Worm (Caenorhabditis elegans) whole organism, L4/young adult: ENCODE data around the gene aptf-1.
A peak's percentile ranks its signal among the peaks of the same experiment; 100 is the strongest.

Source experiments
- W03F9.2 ChIP-seq: fragments of 150-350 bp; optimal IDR thresholded peaks from 2 replicates; lab custom pipeline; 2014; ENCODE audit warnings: missing biosample characterization, missing genetic modification characterization
- dao-5 ChIP-seq: sonication (generic microtip); optimal IDR thresholded peaks from 2 replicates; lab custom pipeline; 2016; ENCODE audit warnings: missing genotype, missing genetic modification characterization, moderate library complexity, missing compliant biosample characterization
- him-1 ChIP-seq: sonication (generic microtip); optimal IDR thresholded peaks from 2 replicates; lab custom pipeline; 2016; ENCODE audit warnings: missing genotype, missing genetic modification reagents, missing genetic modification characterization, missing compliant biosample characterization

aptf-1 gene

ce11 chrII:6491817-6492452 lies 37.2 kb downstream of the aptf-1 start, which contains the start of the genes T28D9.11 and T28D9.1:
Gene T28D9.11, minus strand, starts transcription at chrII:6491993.
Gene T28D9.1, plus strand, starts transcription at chrII:6492402.
- TF ChIP-seq dao-5, result no peak
- peak; percentile 63 for TF ChIP-seq him-1 (tag; lab: Kevin White, UChicago)

- TF ChIP-seq him-1 (tag; lab: Kevin White, UChicago) (no peak), dao-5 (no peak), W03F9.2 (tag; lab: Kevin White, UChicago) (no peak)
Observed at ce11 chrII:6493139-6493538, 38.4 kb downstream of the aptf-1 start.

ce11 chrII:6493709-6494326 lies 39.0 kb downstream of the aptf-1 start:
- TF ChIP-seq dao-5, result no peak
- no peak for TF ChIP-seq him-1 (tag; lab: Kevin White, UChicago)
- TF ChIP-seq W03F9.2 (tag; lab: Kevin White, UChicago), result no peak

ce11 chrII:6496496-6496895 lies 41.7 kb downstream of the aptf-1 start:
- TF ChIP-seq dao-5, result no peak
- TF ChIP-seq W03F9.2 (tag; lab: Kevin White, UChicago), result no peak
- no peak for TF ChIP-seq him-1 (tag; lab: Kevin White, UChicago)

- TF ChIP-seq dao-5 (no peak), him-1 (tag; lab: Kevin White, UChicago) (no peak), W03F9.2 (tag; lab: Kevin White, UChicago) (no peak)
Observed at ce11 chrII:6497137-6497536, 42.4 kb downstream of the aptf-1 start.

ce11 chrII:6498609-6499008 lies 43.8 kb downstream of the aptf-1 start:
- TF ChIP-seq dao-5 (no peak), W03F9.2 (tag; lab: Kevin White, UChicago) (no peak), him-1 (tag; lab: Kevin White, UChicago) (no peak)

- TF ChIP-seq dao-5, result no peak
Observed at ce11 chrII:6499067-6499466, 44.3 kb downstream of the aptf-1 start, which contains the start of gene twk-49. Gene twk-49, minus strand, starts transcription at chrII:6499167.

- no peak for TF ChIP-seq dao-5
- no peak for TF ChIP-seq him-1 (tag; lab: Kevin White, UChicago)
- TF ChIP-seq W03F9.2 (tag; lab: Kevin White, UChicago), result no peak
Observed at ce11 chrII:6500161-6500560, 45.4 kb downstream of the aptf-1 start, which contains the start of gene R05G9.5. Gene R05G9.5, minus strand, starts transcription at chrII:6500261.

- no peak for TF ChIP-seq him-1 (tag; lab: Kevin White, UChicago)
- no peak for TF ChIP-seq dao-5
- TF ChIP-seq W03F9.2 (tag; lab: Kevin White, UChicago), result no peak
Observed at ce11 chrII:6501420-6501819, 46.6 kb downstream of the aptf-1 start, which contains the start of gene R05G9.3. Gene R05G9.3, minus strand, starts transcription at chrII:6501520.

- TF ChIP-seq him-1 (tag; lab: Kevin White, UChicago), result no peak
- TF ChIP-seq dao-5, result no peak
- no peak for TF ChIP-seq W03F9.2 (tag; lab: Kevin White, UChicago)
Observed at ce11 chrII:6502826-6503225, 48.1 kb downstream of the aptf-1 start, which contains the start of gene R05G9.1. Gene R05G9.1, plus strand, starts transcription at chrII:6503168.
